Fruit fly (Drosophila melanogaster): ENCODE results near the gene prc.

prc gene

dm6 chr3L:11957669-11958333 is 8.1 kb downstream of the prc start, which contains the start of the genes CG11570 and CG43294:
Gene CG11570 (minus strand): TSS chr3L:11957769.
Gene CG43294 (plus strand): TSS chr3L:11958283.
- no peak for TF ChIP-seq CG17801 (GFP tag; optimal IDR thresholded peaks at IDR 0.05; ENCODE audit: partially characterized antibody)

- TF ChIP-seq CG17801 (GFP tag; optimal IDR thresholded peaks at IDR 0.05; ENCODE audit: partially characterized antibody): no peak
Observed at dm6 chr3L:11953783-11954182, 12.1 kb downstream of the prc start, which contains the start of gene CG7248. Gene CG7248 (plus strand): TSS chr3L:11954083.

- TF ChIP-seq CG17801 (GFP tag; optimal IDR thresholded peaks at IDR 0.05; ENCODE audit: partially characterized antibody): no peak
Observed at dm6 chr3L:11953217-11953616, 12.7 kb downstream of the prc start, which contains the start of gene obst-G. Gene obst-G (minus strand): TSS chr3L:11953317.

- TF ChIP-seq CG17801 (GFP tag; optimal IDR thresholded peaks at IDR 0.05; ENCODE audit: partially characterized antibody): no peak
Observed at dm6 chr3L:11949539-11949938, 16.4 kb downstream of the prc start, which contains the start of gene CG17826. Gene CG17826 (plus strand): TSS chr3L:11949839.

- TF ChIP-seq CG17801 (GFP tag; optimal IDR thresholded peaks at IDR 0.05; ENCODE audit: partially characterized antibody): no peak
Observed at dm6 chr3L:11947357-11947756, 18.6 kb downstream of the prc start, which contains the start of gene CG7252. Gene CG7252 (plus strand): TSS chr3L:11947675.

DNA sequence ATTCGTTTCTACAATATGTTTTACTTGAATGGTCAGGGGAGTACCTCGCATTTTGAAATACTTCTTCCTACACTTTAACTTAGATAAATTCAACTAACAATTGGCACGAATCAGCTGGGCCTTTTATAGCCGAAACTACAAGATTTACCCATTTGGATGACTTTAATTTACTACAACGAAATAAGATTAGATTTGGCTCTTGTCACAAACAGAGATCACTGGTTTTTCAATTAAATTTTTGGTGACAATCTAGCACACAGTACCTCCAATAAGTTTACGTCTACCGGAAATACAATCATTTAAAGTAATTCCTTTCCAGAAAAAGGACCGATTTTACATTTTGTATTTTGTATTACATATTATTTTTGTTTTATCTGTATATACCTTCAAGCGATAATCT is 21.2 kb downstream of the prc start, which contains the start of gene CG5883:
CG5883 (minus strand) TSS at position 101 of the 400 bp plus-strand sequence.
- no peak for TF ChIP-seq CG17801 (GFP tag; optimal IDR thresholded peaks at IDR 0.05; ENCODE audit: partially characterized antibody)

- no peak for TF ChIP-seq CG17801 (GFP tag; optimal IDR thresholded peaks at IDR 0.05; ENCODE audit: partially characterized antibody)
Observed at dm6 chr3L:11941612-11942011, 24.3 kb downstream of the prc start, which contains the start of gene Rpt4R. Gene Rpt4R (plus strand): TSS chr3L:11941912.

DNA sequence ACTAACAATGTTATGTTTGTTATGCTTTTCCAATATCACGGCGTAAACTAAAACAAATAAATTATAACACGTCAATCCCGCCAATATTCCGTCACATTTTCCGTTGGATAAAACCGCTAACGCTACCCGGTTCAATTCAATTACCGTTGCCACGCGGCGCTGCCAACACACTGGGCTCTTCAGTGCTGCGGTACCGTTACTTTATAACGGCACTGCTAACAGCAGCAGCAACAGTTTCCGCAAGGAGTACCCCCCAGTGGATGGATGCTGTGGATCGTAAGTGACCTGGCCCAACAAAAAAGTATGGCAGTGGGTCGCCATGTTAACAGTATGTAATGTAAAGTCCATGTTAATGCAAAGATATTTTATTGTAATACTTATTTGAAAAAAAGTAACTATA is 27.2 kb downstream of the prc start, which contains the start of gene CG44837:
CG44837 (minus strand) TSS at position 157 of the 400 bp plus-strand sequence.
- TF ChIP-seq CG17801 (GFP tag; optimal IDR thresholded peaks at IDR 0.05; ENCODE audit: partially characterized antibody): no peak

- TF ChIP-seq CG17801 (GFP tag; optimal IDR thresholded peaks at IDR 0.05; ENCODE audit: partially characterized antibody): no peak
Observed at dm6 chr3L:11937270-11937669, 28.7 kb downstream of the prc start.

dm6 chr3L:11931619-11932018 is 34.3 kb downstream of the prc start:
- TF ChIP-seq CG17801 (GFP tag; optimal IDR thresholded peaks at IDR 0.05; ENCODE audit: partially characterized antibody): no peak

dm6 chr3L:11927287-11927743 is 38.6 kb downstream of the prc start, which contains the start of gene byn:
Gene byn (plus strand): TSS chr3L:11927693.
- TF ChIP-seq CG17801 (GFP tag; optimal IDR thresholded peaks at IDR 0.05; ENCODE audit: partially characterized antibody): no peak

dm6 chr3L:11925382-11925781 is 40.5 kb downstream of the prc start:
- no peak for TF ChIP-seq CG17801 (GFP tag; optimal IDR thresholded peaks at IDR 0.05; ENCODE audit: partially characterized antibody)

DNA sequence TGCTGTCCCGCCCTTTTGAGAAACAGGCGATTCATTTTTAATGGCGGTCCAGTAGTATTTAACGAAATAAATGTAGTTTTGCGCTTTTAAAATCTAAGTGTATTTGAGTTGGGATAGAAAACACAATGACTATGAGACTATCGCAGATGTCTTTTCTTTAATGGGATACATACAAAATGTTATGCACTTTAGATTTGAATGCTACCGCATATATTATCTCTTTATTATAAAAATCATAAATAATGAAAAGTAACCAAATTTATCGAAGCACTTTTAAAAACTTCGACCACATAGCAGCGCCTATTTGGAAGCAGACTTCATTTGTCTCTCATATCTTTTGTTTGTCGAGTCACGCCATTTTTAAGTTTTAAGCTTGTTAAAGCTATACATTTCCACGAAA is 41.3 kb downstream of the prc start, which contains the start of gene SdhAL:
SdhAL (minus strand) TSS at position 101 of the 400 bp plus-strand sequence.
- TF ChIP-seq CG17801 (GFP tag; optimal IDR thresholded peaks at IDR 0.05; ENCODE audit: partially characterized antibody): no peak

dm6 chr3L:11921213-11921612 is 44.7 kb downstream of the prc start, which contains the start of gene CG11588:
Gene CG11588 (plus strand): TSS chr3L:11921513.
- TF ChIP-seq CG17801 (GFP tag; optimal IDR thresholded peaks at IDR 0.05; ENCODE audit: partially characterized antibody): no peak

- no peak for TF ChIP-seq CG17801 (GFP tag; optimal IDR thresholded peaks at IDR 0.05; ENCODE audit: partially characterized antibody)
Observed at dm6 chr3L:11918217-11918616, 47.7 kb downstream of the prc start.
